Worm (Caenorhabditis elegans) whole organism, L3 larva: ENCODE data around the gene Y116A8C.29.

Experiments used
- ZK546.5 ChIP-seq: sonication (generic microtip); optimal IDR thresholded peaks from 2 replicates; lab custom pipeline; 2017; ENCODE audit warnings: missing biosample characterization, missing genetic modification characterization
- lin-15B ChIP-seq: fragments of 150-350 bp; optimal IDR thresholded peaks from 2 replicates; lab custom pipeline; 2014; ENCODE audit warnings: missing biosample characterization, missing genetic modification characterization
- nhr-11 ChIP-seq: fragments of 150-350 bp; optimal IDR thresholded peaks from 2 replicates; lab custom pipeline; 2014; ENCODE audit warnings: missing biosample characterization, missing genetic modification characterization
- nhr-77 ChIP-seq: fragments of 150-350 bp; optimal IDR thresholded peaks from 2 replicates; lab custom pipeline; 2014; ENCODE audit warnings: missing biosample characterization, missing genetic modification characterization
- zag-1 ChIP-seq: fragments of 150-350 bp; optimal IDR thresholded peaks from 2 replicates; lab custom pipeline; 2014; ENCODE audit warnings: missing biosample characterization, missing genetic modification characterization

ce11 chrIV:17118987-17119732, 25.3 kb downstream of the Y116A8C.29 start, which contains the start of gene itsn-1:
- TF ChIP-seq zag-1 = no peak
- no peak for TF ChIP-seq ZK546.5 (tag; lab: Kevin White, UChicago)
- TF ChIP-seq nhr-11 (tag; lab: Kevin White, UChicago) = no peak
- no peak for TF ChIP-seq lin-15B
- TF ChIP-seq nhr-77 (tag; lab: Kevin White, UChicago) = no peak
